Worm (Caenorhabditis elegans): ENCODE data around the gene srg-61.

- TF ChIP-seq ama-1 (optimal IDR thresholded peaks at IDR 0.05) (no peak), ceh-9 (tag; optimal IDR thresholded peaks at IDR 0.05) (no peak), lin-39 (tag; optimal IDR thresholded peaks at IDR 0.05) (no peak), snpc-4 (tag; optimal IDR thresholded peaks at IDR 0.05) (no peak), elt-1 (tag; optimal IDR thresholded peaks at IDR 0.05) (no peak), zag-1 (tag; optimal IDR thresholded peaks at IDR 0.05) (no peak), ceh-82 (tag; optimal IDR thresholded peaks at IDR 0.05) (no peak), mdl-1 (tag; optimal IDR thresholded peaks at IDR 0.05) (no peak)
Observed at ce11 chrV:2739607-2740006, 521 bp downstream of the srg-61 start.

All from whole organism, L3 larva.